Worm (Caenorhabditis elegans) whole organism, L1 larva: Measurements from ENCODE around the gene clec-219.

Experiments used
- aha-1 ChIP-seq: fragments of 150-350 bp; optimal IDR thresholded peaks from 2 replicates; lab custom pipeline; 2014; ENCODE audit warnings: missing biosample characterization, missing genetic modification characterization
- aly-2 ChIP-seq: fragments of 150-350 bp; optimal IDR thresholded peaks from 2 replicates; lab custom pipeline; 2014; ENCODE audit warnings: missing biosample characterization, missing genetic modification characterization
- dpl-1 ChIP-seq, 3 experiments: fragments of 150-350 bp in 2 of 3; sonication (generic microtip) in 1 of 3; optimal IDR thresholded peaks; 2 replicates each; lab custom pipeline; 2014 to 2017; ENCODE audit warnings: missing biosample characterization in 3 of 3, missing genetic modification characterization in 3 of 3, missing genetic modification reagents in 3 of 3
- elt-3 ChIP-seq, 6 experiments: fragments of 150-350 bp in 1 of 6; sonication (generic microtip); optimal IDR thresholded peaks; 2 replicates each; lab custom pipeline; 2017 to 2018; ENCODE audit warnings: missing biosample characterization in 6 of 6, missing genetic modification characterization in 6 of 6, inconsistent platforms in 1 of 6
- grh-1 ChIP-seq: fragments of 200-800 bp; sonication (Bioruptor generic); IDR thresholded peaks from 2 replicates; pipeline ENCODE4 v1.3.6; 2022; ENCODE audit warnings: missing genetic modification reagents, missing genetic modification characterization, missing compliant biosample characterization
- lin-13 ChIP-seq: fragments of 150-350 bp; optimal IDR thresholded peaks from 2 replicates; lab custom pipeline; 2014; ENCODE audit warnings: missing biosample characterization, missing genetic modification reagents, missing genetic modification characterization
- lin-15B ChIP-seq: fragments of 150-350 bp; sonication (generic microtip); optimal IDR thresholded peaks from 3 replicates; lab custom pipeline; 2014; ENCODE audit warnings: missing biosample characterization, missing genetic modification characterization
- mep-1 ChIP-seq: fragments of 150-350 bp; optimal IDR thresholded peaks from 2 replicates; lab custom pipeline; 2014; ENCODE audit warnings: missing biosample characterization, missing genetic modification characterization
- nhr-11 ChIP-seq: fragments of 150-350 bp; optimal IDR thresholded peaks from 2 replicates; lab custom pipeline; 2014; ENCODE audit warnings: missing biosample characterization, missing genetic modification characterization
- nhr-12 ChIP-seq: sonication (generic microtip); optimal IDR thresholded peaks from 2 replicates; lab custom pipeline; 2017; ENCODE audit warnings: missing biosample characterization, missing genetic modification characterization
- unc-30 ChIP-seq: sonication (generic microtip); optimal IDR thresholded peaks from 2 replicates; lab custom pipeline; 2017; ENCODE audit warnings: missing biosample characterization, missing genetic modification characterization

DNA sequence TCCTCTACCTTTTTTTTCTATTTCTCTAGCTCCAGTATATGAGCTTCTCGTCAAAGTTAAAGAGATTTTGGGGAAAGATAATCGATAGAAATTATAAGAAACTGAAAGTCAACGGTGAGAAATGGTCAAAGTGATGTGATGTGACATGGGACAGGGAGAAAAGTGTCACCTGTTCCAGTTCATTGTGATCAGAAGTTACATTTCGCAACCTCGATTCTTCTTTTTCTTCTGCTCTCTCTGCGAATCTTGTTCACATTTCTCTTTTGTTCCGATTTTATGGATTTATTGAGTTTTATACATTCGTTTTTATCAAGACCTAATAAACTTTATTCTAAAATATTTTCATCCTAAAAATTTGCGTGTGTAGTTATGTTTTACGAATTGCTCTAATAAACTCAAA lies 17.4 kb downstream of the clec-219 start:
- no peak for TF ChIP-seq grh-1 (GFP tag; lab: Robert Waterston, UW)
- no peak for TF ChIP-seq aha-1 (tag; lab: Kevin White, UChicago)
- no peak for TF ChIP-seq dpl-1 (GFP tag; optimal IDR thresholded peaks at IDR 0.05; lab: Kevin White, UChicago)
- TF ChIP-seq aly-2 (tag; lab: Kevin White, UChicago) = no peak
- TF ChIP-seq lin-13 (GFP tag; lab: Kevin White, UChicago) = no peak
- TF ChIP-seq unc-30 (tag; lab: Kevin White, UChicago) = no peak
- no peak for TF ChIP-seq nhr-12 (tag; lab: Kevin White, UChicago)
- TF ChIP-seq lin-15B (tag; lab: Kevin White, UChicago) = no peak
- no peak for TF ChIP-seq elt-3 (tag; optimal IDR thresholded peaks at IDR 0.05; lab: Kevin White, UChicago)
- TF ChIP-seq nhr-11 (tag; lab: Kevin White, UChicago) = no peak
- no peak for TF ChIP-seq mep-1 (tag; lab: Kevin White, UChicago)
